Fruit fly (Drosophila melanogaster) whole organism, embryonic: ENCODE measurements around the gene bi.
A peak's percentile ranks its signal among the peaks of the same experiment; 100 is the strongest.

Experiments used
- Adf1 ChIP-seq: fragments of 200-800 bp; sonication (Bioruptor generic); IDR thresholded peaks from 2 replicates; pipeline ENCODE4 v1.3.6; 2022; ENCODE audit warnings: missing biosample characterization, missing genetic modification characterization
- Blimp-1 ChIP-seq: fragments of 200-800 bp; sonication (Bioruptor generic); optimal IDR thresholded peaks from 3 replicates; lab custom pipeline; 2018; ENCODE audit warnings: missing biosample characterization, missing genetic modification characterization, mild to moderate bottlenecking, moderate library complexity, missing genetic modification reagents
- CG11723 ChIP-seq: fragments of 200-800 bp; sonication (Bioruptor generic); optimal IDR thresholded peaks from 2 replicates; lab custom pipeline; 2017; ENCODE audit warnings: missing biosample characterization, mild to moderate bottlenecking, missing genetic modification characterization
- CG12769 ChIP-seq: fragments of 200-800 bp; sonication (Bioruptor generic); optimal IDR thresholded peaks from 2 replicates; lab custom pipeline; 2019; ENCODE audit warnings: missing biosample characterization, mild to moderate bottlenecking, missing genetic modification characterization, moderate library complexity
- CG12942 ChIP-seq: fragments of 200-800 bp; sonication (Bioruptor generic); optimal IDR thresholded peaks from 3 replicates; lab custom pipeline; 2016; ENCODE audit warnings: missing biosample characterization, missing genetic modification characterization
- CG15479 ChIP-seq: fragments of 200-800 bp; sonication (Bioruptor generic); optimal IDR thresholded peaks from 3 replicates; lab custom pipeline; 2019; ENCODE audit warnings: missing biosample characterization, mild to moderate bottlenecking, missing genetic modification characterization, moderate library complexity
- CG1832 ChIP-seq: fragments of 200-800 bp; sonication (Bioruptor generic); optimal IDR thresholded peaks from 2 replicates; lab custom pipeline; 2017; ENCODE audit warnings: missing biosample characterization, mild to moderate bottlenecking, missing genetic modification characterization, inconsistent platforms
- CG32532 ChIP-seq: fragments of 200-800 bp; sonication (Bioruptor generic); IDR thresholded peaks from 2 replicates; pipeline ENCODE4 v1.3.6; 2022; ENCODE audit warnings: missing biosample characterization, missing genetic modification characterization
- CG32767 ChIP-seq: fragments of 200-800 bp; sonication (Bioruptor generic); IDR thresholded peaks from 2 replicates; pipeline ENCODE4 v1.3.6; 2022; ENCODE audit warnings: missing biosample characterization, missing genetic modification characterization
- CG3995 ChIP-seq: fragments of 200-800 bp; sonication (Bioruptor generic); optimal IDR thresholded peaks from 3 replicates; lab custom pipeline; 2016; ENCODE audit warnings: missing biosample characterization, missing genetic modification characterization
- CG4617 ChIP-seq: fragments of 200-800 bp; sonication (Bioruptor generic); optimal IDR thresholded peaks from 3 replicates; lab custom pipeline; 2016; ENCODE audit warnings: missing biosample characterization, missing genetic modification characterization, borderline replicate concordance
- CG5245 ChIP-seq: fragments of 200-800 bp; sonication (Bioruptor generic); optimal IDR thresholded peaks from 3 replicates; lab custom pipeline; 2016; ENCODE audit warnings: missing biosample characterization, missing genetic modification characterization
- CG6272 ChIP-seq: fragments of 200-800 bp; sonication (Bioruptor generic); IDR thresholded peaks from 2 replicates; pipeline ENCODE4 v1.3.6; 2022; ENCODE audit warnings: missing biosample characterization, missing genetic modification characterization
- CG9437 ChIP-seq: fragments of 200-800 bp; sonication (Bioruptor generic); optimal IDR thresholded peaks from 2 replicates; lab custom pipeline; 2018; ENCODE audit warnings: missing biosample characterization, mild to moderate bottlenecking, missing genetic modification characterization
- CG9727 ChIP-seq: fragments of 200-800 bp; sonication (Bioruptor generic); optimal IDR thresholded peaks from 3 replicates; lab custom pipeline; 2017; ENCODE audit warnings: missing biosample characterization, mild to moderate bottlenecking, missing genetic modification characterization
- Ets65A ChIP-seq: fragments of 200-800 bp; sonication (Bioruptor generic); peaks from one replicate; lab custom pipeline; 2016; ENCODE audit warnings: missing biosample characterization, missing genetic modification characterization
- Fer3 ChIP-seq: fragments of 200-800 bp; sonication (Bioruptor generic); optimal IDR thresholded peaks from 2 replicates; lab custom pipeline; 2018; ENCODE audit warnings: missing biosample characterization, mild to moderate bottlenecking, missing genetic modification characterization, moderate library complexity
- Jarid2 ChIP-seq: fragments of 200-800 bp; sonication (Bioruptor generic); optimal IDR thresholded peaks from 3 replicates; lab custom pipeline; 2017; ENCODE audit warnings: mild to moderate bottlenecking, missing biosample characterization, missing genetic modification reagents, missing genetic modification characterization
- Mrtf ChIP-seq: fragments of 200-800 bp; sonication (Bioruptor generic); IDR thresholded peaks from 3 replicates; pipeline ENCODE4 v1.3.6; 2022; ENCODE audit warnings: missing biosample characterization, missing genetic modification characterization
- NFAT ChIP-seq: fragments of 200-800 bp; sonication (Bioruptor generic); IDR thresholded peaks from 2 replicates; pipeline ENCODE4 v1.3.6; 2022; ENCODE audit warnings: missing biosample characterization, missing genetic modification characterization
- Neu2 ChIP-seq: fragments of 200-800 bp; sonication (Bioruptor generic); optimal IDR thresholded peaks from 3 replicates; lab custom pipeline; 2016; ENCODE audit warnings: missing biosample characterization, missing genetic modification characterization, borderline replicate concordance
- Nf-YC ChIP-seq: fragments of 200-800 bp; optimal IDR thresholded peaks from 3 replicates; lab custom pipeline; 2019; ENCODE audit warnings: missing biosample characterization, mild to moderate bottlenecking, missing genetic modification characterization, moderate library complexity
- Rx ChIP-seq: fragments of 200-800 bp; sonication (Bioruptor generic); IDR thresholded peaks from 2 replicates; pipeline ENCODE4 v1.3.6; 2022; ENCODE audit warnings: missing biosample characterization, missing genetic modification characterization
- Sox102F ChIP-seq: fragments of 200-800 bp; sonication (Bioruptor generic); optimal IDR thresholded peaks from 2 replicates; lab custom pipeline; 2018; ENCODE audit warnings: missing biosample characterization, mild to moderate bottlenecking, missing genetic modification characterization, moderate library complexity
- Trl ChIP-seq, 3 experiments: fragments of >200 bp in 2 of 3; fragments of 200-800 bp in 1 of 3; sonication (Bioruptor generic) in 1 of 3; optimal IDR thresholded peaks; 2 replicates in 1 of 3; 3 replicates in 2 of 3; lab custom pipeline; 2016 to 2017; ENCODE audit warnings: missing biosample characterization in 1 of 3, missing genetic modification characterization in 1 of 3
- YL-1 ChIP-seq: fragments of 200-800 bp; sonication (Bioruptor generic); optimal IDR thresholded peaks from 3 replicates; lab custom pipeline; 2017; ENCODE audit warnings: missing biosample characterization, mild to moderate bottlenecking, missing genetic modification characterization
- bigmax ChIP-seq: fragments of 200-800 bp; sonication (Bioruptor generic); optimal IDR thresholded peaks from 2 replicates; lab custom pipeline; 2018; ENCODE audit warnings: missing biosample characterization, mild to moderate bottlenecking, missing genetic modification characterization
- br ChIP-seq: fragments of >200 bp; optimal IDR thresholded peaks from 2 replicates; lab custom pipeline; 2017
- croc ChIP-seq: fragments of 200-800 bp; sonication (Bioruptor generic); conservative IDR thresholded peaks from 3 replicates; pipeline ENCODE4 v1.3.6; 2022; ENCODE audit warnings: missing biosample characterization, missing genetic modification characterization
- dimm ChIP-seq: fragments of 200-800 bp; sonication (Bioruptor generic); IDR thresholded peaks from 2 replicates; pipeline ENCODE4 v1.3.6; 2022; ENCODE audit warnings: missing biosample characterization, missing genetic modification characterization
- dmrt99B ChIP-seq: fragments of 200-800 bp; sonication (Bioruptor generic); optimal IDR thresholded peaks from 2 replicates; lab custom pipeline; 2018; ENCODE audit warnings: missing biosample characterization, mild to moderate bottlenecking, missing genetic modification characterization, moderate library complexity
- dysf ChIP-seq: fragments of 200-800 bp; sonication (Bioruptor generic); IDR thresholded peaks from 3 replicates; pipeline ENCODE4 v1.3.6; 2022; ENCODE audit warnings: missing biosample characterization, missing genetic modification characterization
- gem ChIP-seq: fragments of 200-800 bp; sonication (Bioruptor generic); optimal IDR thresholded peaks from 2 replicates; lab custom pipeline; 2019; ENCODE audit warnings: missing biosample characterization, mild to moderate bottlenecking, missing genetic modification characterization, moderate library complexity
- gsb ChIP-seq: fragments of 200-800 bp; sonication (Bioruptor generic); IDR thresholded peaks from 2 replicates; pipeline ENCODE4 v1.3.6; 2022; ENCODE audit warnings: missing biosample characterization, missing genetic modification characterization
- hkb ChIP-seq, 2 experiments: fragments of 200-800 bp in 1 of 2; fragments of >200 bp in 1 of 2; sonication (Bioruptor generic) in 1 of 2; IDR thresholded peaks in 1 of 2; optimal IDR thresholded peaks in 1 of 2; 2 replicates each; pipeline versions ENCODE4 v1.3.6 to Lab custom; 2017 to 2022; ENCODE audit warnings: missing biosample characterization in 1 of 2, missing genetic modification characterization in 1 of 2
- luna ChIP-seq: fragments of 200-800 bp; sonication (Bioruptor generic); optimal IDR thresholded peaks from 2 replicates; lab custom pipeline; 2016; ENCODE audit warnings: missing biosample characterization, missing genetic modification characterization
- nmo ChIP-seq: fragments of 200-800 bp; sonication (Bioruptor generic); optimal IDR thresholded peaks from 2 replicates; lab custom pipeline; 2018; ENCODE audit warnings: missing biosample characterization, mild to moderate bottlenecking, missing genetic modification characterization, moderate library complexity
- pros ChIP-seq: fragments of 200-800 bp; sonication (Bioruptor generic); optimal IDR thresholded peaks from 3 replicates; lab custom pipeline; 2019; ENCODE audit warnings: missing biosample characterization, mild to moderate bottlenecking, missing genetic modification characterization, moderate library complexity
- rib ChIP-seq: fragments of 200-800 bp; sonication (Bioruptor generic); IDR thresholded peaks from 2 replicates; pipeline ENCODE4 v1.3.6; 2022; ENCODE audit warnings: missing biosample characterization, missing genetic modification characterization
- sd ChIP-seq: fragments of 200-800 bp; sonication (Bioruptor generic); optimal IDR thresholded peaks from 3 replicates; lab custom pipeline; 2018; ENCODE audit warnings: missing biosample characterization, mild to moderate bottlenecking, missing genetic modification characterization, moderate library complexity
- sima ChIP-seq: fragments of 200-800 bp; sonication (Bioruptor generic); optimal IDR thresholded peaks from 2 replicates; lab custom pipeline; 2016; ENCODE audit warnings: missing biosample characterization, missing genetic modification characterization
- sqz ChIP-seq: fragments of 200-800 bp; sonication (Bioruptor generic); optimal IDR thresholded peaks from 3 replicates; lab custom pipeline; 2018; ENCODE audit warnings: missing biosample characterization, mild to moderate bottlenecking, missing genetic modification characterization
- sug ChIP-seq: fragments of 200-800 bp; optimal IDR thresholded peaks from 2 replicates; lab custom pipeline; 2019; ENCODE audit warnings: missing biosample characterization, mild to moderate bottlenecking, missing genetic modification characterization, moderate library complexity
- tgo ChIP-seq: fragments of 200-800 bp; sonication (Bioruptor generic); IDR thresholded peaks from 3 replicates; pipeline ENCODE4 v1.3.6; 2022; ENCODE audit warnings: missing biosample characterization, missing genetic modification characterization
- tll ChIP-seq, 2 experiments: fragments of 200-800 bp in 1 of 2; fragments of >200 bp in 1 of 2; sonication (Bioruptor generic) in 1 of 2; optimal IDR thresholded peaks; 2 replicates each; lab custom pipeline; 2017 to 2019; ENCODE audit warnings: missing biosample characterization in 2 of 2, missing genetic modification characterization in 2 of 2, mild to moderate bottlenecking in 1 of 2, moderate library complexity in 1 of 2
- unc-4 ChIP-seq: fragments of 200-800 bp; sonication (Bioruptor generic); IDR thresholded peaks from 2 replicates; pipeline ENCODE4 v1.3.6; 2022; ENCODE audit warnings: missing biosample characterization, missing genetic modification characterization; ENCODE audit not compliant: partially characterized antibody
- vnd ChIP-seq: fragments of 200-800 bp; sonication (Bioruptor generic); IDR thresholded peaks from 3 replicates; pipeline ENCODE4 v1.3.6; 2022; ENCODE audit warnings: missing biosample characterization, missing genetic modification characterization; ENCODE audit not compliant: partially characterized antibody
- zen2 ChIP-seq: fragments of 200-800 bp; sonication (Bioruptor generic); IDR thresholded peaks from 3 replicates; pipeline ENCODE4 v1.3.6; 2022; ENCODE audit warnings: missing biosample characterization, missing genetic modification characterization; ENCODE audit not compliant: partially characterized antibody

Gene bi

DNA sequence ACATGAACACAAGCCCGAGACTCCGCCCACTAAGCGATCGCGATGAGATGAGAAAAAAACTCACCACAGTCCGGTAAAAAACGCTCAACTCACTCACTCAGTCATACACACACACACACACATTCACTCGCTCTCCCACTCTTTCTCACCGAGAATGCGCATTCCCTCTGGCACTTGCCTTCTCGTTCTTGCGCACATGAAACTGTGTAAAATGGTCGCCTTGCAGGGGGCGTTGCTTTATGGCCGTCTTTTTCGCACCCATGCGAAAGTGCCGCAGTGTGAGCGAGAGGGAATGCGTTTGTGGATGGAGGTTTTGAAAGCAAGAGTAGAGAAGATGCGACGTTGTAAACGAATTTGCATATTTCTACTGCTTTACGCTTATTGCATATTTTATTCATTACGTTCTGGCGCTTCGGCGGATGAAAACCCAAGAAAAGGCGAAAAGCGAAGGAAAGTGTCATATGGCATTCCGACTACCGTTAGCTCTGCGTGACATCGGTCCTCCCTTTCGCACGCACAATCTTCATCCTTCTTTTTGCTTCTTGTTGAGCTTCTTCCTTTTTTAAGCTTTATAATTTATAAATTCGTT is 1.2 kb upstream of the bi start (continued):
- TF ChIP-seq br (lab: Kevin White, UChicago) (no peak), CG9727 (no peak), CG11723 (no peak), Sox102F (GFP tag; lab: Kevin White, UChicago) (no peak), pros (GFP tag; lab: Kevin White, UChicago) (peak; percentile 45), sug (peak; percentile 95), CG12942 (GFP tag; lab: Kevin White, UChicago) (no peak), hkb (optimal IDR thresholded peaks at IDR 0.05; lab: Kevin White, UChicago) (peak; percentile 0), hkb (GFP tag; IDR thresholded peaks at IDR 0.05; lab: Robert Waterston, UW) (no peak), dmrt99B (tag; lab: Kevin White, UChicago) (no peak), sd (tag; lab: Kevin White, UChicago) (peak; percentile 78), CG32767 (GFP tag; lab: Robert Waterston, UW) (peak; percentile 70; the same call in 1 of the 2 replicates), CG12769 (tag; lab: Kevin White, UChicago) (no peak), CG4617 (GFP tag; lab: Kevin White, UChicago) (no peak), nmo (GFP tag; lab: Kevin White, UChicago) (peak; percentile 40), CG5245 (no peak), gsb (GFP tag; lab: Robert Waterston, UW) (no peak), luna (no peak), CG15479 (GFP tag; lab: Kevin White, UChicago) (peak; percentile 42), sqz (GFP tag; lab: Kevin White, UChicago) (peak; percentile 87), zen2 (peak; percentile 44; the same call in 1 of the 3 replicates), tll (GFP tag; optimal IDR thresholded peaks at IDR 0.05; lab: Kevin White, UChicago) (peak; percentile 47 to 96), unc-4 (no peak), dysf (no peak), tgo (GFP tag; lab: Robert Waterston, UW) (no peak), Jarid2 (GFP tag; lab: Kevin White, UChicago) (peak; percentile 75), Blimp-1 (peak; percentile 72), croc (GFP tag; lab: Robert Waterston, UW) (no peak), Mrtf (GFP tag; lab: Robert Waterston, UW) (no peak), Trl (optimal IDR thresholded peaks at IDR 0.05; lab: Kevin White, UChicago) (peak; percentile 36 to 68), Trl (GFP tag; optimal IDR thresholded peaks at IDR 0.05; lab: Kevin White, UChicago) (no peak), gem (no peak), Rx (GFP tag; lab: Robert Waterston, UW) (no peak), dimm (GFP tag; lab: Robert Waterston, UW) (no peak)

DNA sequence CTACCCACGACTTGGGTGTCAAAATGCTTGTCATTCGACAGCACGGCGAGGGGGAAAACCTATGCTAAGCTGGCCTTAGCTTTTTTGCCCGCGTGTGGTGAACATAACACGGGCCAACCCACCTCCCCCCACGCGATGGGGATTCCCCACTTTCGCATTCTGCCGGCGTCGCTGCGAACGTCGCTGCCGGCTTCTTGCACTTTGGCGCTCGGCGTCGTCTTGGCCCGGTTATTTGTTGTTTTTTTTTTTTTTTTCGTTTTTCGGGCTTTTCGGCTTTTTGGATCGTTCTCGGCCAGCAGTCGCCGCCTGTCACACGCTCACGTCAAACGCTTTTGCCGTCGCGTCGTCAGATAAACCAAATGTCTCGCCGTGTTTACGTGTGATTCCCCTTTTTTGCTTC is 490 bp downstream of the bi start:
- TF ChIP-seq Ets65A (peak; percentile 69), Adf1 (peak; percentile 47), rib (GFP tag; lab: Robert Waterston, UW) (no peak)

DNA sequence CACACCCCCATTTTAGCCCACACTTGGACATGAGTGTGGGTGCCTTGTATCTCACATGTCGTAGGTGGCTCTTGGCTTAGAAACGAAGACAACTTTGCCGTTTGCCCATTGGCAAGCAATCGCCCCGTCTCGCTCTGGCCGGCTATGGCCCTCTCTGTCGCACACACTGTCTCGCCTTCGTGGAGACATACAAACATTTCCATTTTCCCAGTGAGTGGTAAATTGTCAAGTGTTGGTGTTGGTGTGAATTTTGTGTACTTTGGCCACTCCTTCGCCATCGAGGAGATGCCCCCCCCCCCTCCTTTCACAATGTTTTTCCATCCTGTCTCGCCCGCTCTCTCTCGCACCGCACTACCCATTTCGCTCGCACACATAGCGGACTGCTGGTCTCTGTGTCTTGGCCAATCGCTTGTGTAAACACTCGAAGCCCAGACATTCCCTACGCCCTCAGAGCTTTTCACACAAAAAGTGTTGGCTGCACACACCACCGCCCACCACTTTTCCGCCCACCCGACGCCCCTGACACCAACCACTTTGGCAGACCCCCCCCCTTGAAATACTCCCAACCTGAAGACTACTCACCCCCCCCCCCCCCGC is 7.5 kb downstream of the bi start:
- TF ChIP-seq Jarid2 (GFP tag; lab: Kevin White, UChicago) (peak; percentile 22), sima (GFP tag; lab: Kevin White, UChicago) (no peak), Fer3 (tag; lab: Kevin White, UChicago) (no peak), Nf-YC (tag; lab: Kevin White, UChicago) (peak; percentile 92), NFAT (GFP tag; lab: Robert Waterston, UW) (no peak), CG32532 (GFP tag; lab: Robert Waterston, UW) (no peak), Neu2 (GFP tag; lab: Kevin White, UChicago) (no peak), YL-1 (GFP tag; lab: Kevin White, UChicago) (no peak), CG1832 (GFP tag; lab: Kevin White, UChicago) (peak; percentile 69), bigmax (no peak), vnd (GFP tag; lab: Robert Waterston, UW) (no peak), CG6272 (GFP tag; lab: Robert Waterston, UW) (no peak), CG3995 (GFP tag; lab: Kevin White, UChicago) (no peak), CG9437 (no peak)
